Worm (Caenorhabditis elegans): ENCODE measurements around the gene ula-1.

Gene ula-1

ce11 chrIII:4900260-4900659, 19.9 kb downstream of the ula-1 start, which contains the start of gene tag-340 (continued):
- TF ChIP-seq lin-26 (GFP tag; IDR thresholded peaks at IDR 0.05) (no peak), lsl-1 (GFP tag; optimal IDR thresholded peaks at IDR 0.05) (peak; percentile 88), madf-6 (GFP tag; IDR thresholded peaks at IDR 0.05) (peak; percentile 85), F33H1.4 (GFP tag; IDR thresholded peaks at IDR 0.05) (peak; percentile 90)

- TF ChIP-seq attf-3 (GFP tag; conservative IDR thresholded peaks at IDR 0.05) (peak; percentile 76), fkh-3 (tag; optimal IDR thresholded peaks at IDR 0.05) (no peak), nfya-1 (tag; optimal IDR thresholded peaks at IDR 0.05; ENCODE audit: borderline replicate concordance, insufficient read depth) (no peak), F37B4.10 (GFP tag; IDR thresholded peaks at IDR 0.05) (peak; percentile 94), lsy-27 (tag; optimal IDR thresholded peaks at IDR 0.05; ENCODE audit: borderline replicate concordance, insufficient read depth) (no peak), dpl-1 (GFP tag; optimal IDR thresholded peaks at IDR 0.05) (peak; percentile 32), egrh-3 (GFP tag; IDR thresholded peaks at IDR 0.05) (peak; percentile 70), aptf-2 (GFP tag; conservative IDR thresholded peaks at IDR 0.05) (peak; percentile 73; the same call in 1 of the 2 replicates), nfya-2 (GFP tag; IDR thresholded peaks at IDR 0.05) (no peak), Y53G8AR.9 (GFP tag; conservative IDR thresholded peaks at IDR 0.05) (peak; percentile 96), lin-26 (GFP tag; IDR thresholded peaks at IDR 0.05) (peak; percentile 92), snpc-4 (GFP tag; optimal IDR thresholded peaks at IDR 0.05) (peak; percentile 69), snpc-4 (tag; optimal IDR thresholded peaks at IDR 0.05) (peak; percentile 77 to 91 (median 82)), lir-1 (GFP tag; conservative IDR thresholded peaks at IDR 0.05) (peak; percentile 96), Y79H2A.3 (GFP tag; conservative IDR thresholded peaks at IDR 0.05) (peak; percentile 76), Y53F4B.3 (GFP tag; IDR thresholded peaks at IDR 0.05) (no peak), K11D2.4 (GFP tag; IDR thresholded peaks at IDR 0.05) (peak; percentile 98), gei-17 (GFP tag; optimal IDR thresholded peaks at IDR 0.05) (peak; percentile 92), ztf-26 (tag; optimal IDR thresholded peaks at IDR 0.05) (peak; percentile 99), hlh-26 (GFP tag; conservative IDR thresholded peaks at IDR 0.05) (no peak), ceh-79 (tag; optimal IDR thresholded peaks at IDR 0.05) (peak; percentile 93), B0035.1 (tag; optimal IDR thresholded peaks at IDR 0.05) (peak; percentile 93), hmg-20 (GFP tag; IDR thresholded peaks at IDR 0.05) (peak; percentile 83; the same call in 1 of the 2 replicates), ztf-25 (GFP tag; IDR thresholded peaks at IDR 0.05) (0 out of 2 replicates have a peak, but pooled peaks have one; percentile 70), him-1 (tag; optimal IDR thresholded peaks at IDR 0.05) (no peak), attf-5 (GFP tag; optimal IDR thresholded peaks at IDR 0.05) (peak; percentile 99), egl-18 (GFP tag; IDR thresholded peaks at IDR 0.05) (peak; percentile 94), nfyb-1 (GFP tag; IDR thresholded peaks at IDR 0.05) (peak; percentile 99), ceh-100 (GFP tag; IDR thresholded peaks at IDR 0.05) (peak; percentile 90), K12H6.12 (tag; optimal IDR thresholded peaks at IDR 0.05) (peak; percentile 100), ztf-18 (tag; optimal IDR thresholded peaks at IDR 0.05) (peak; percentile 87), sdz-38 (tag; optimal IDR thresholded peaks at IDR 0.05) (no peak), ZK185.1 (tag; optimal IDR thresholded peaks at IDR 0.05; ENCODE audit: poor library complexity, severe bottlenecking) (peak; percentile 96), ceh-40 (GFP tag; IDR thresholded peaks at IDR 0.05) (no peak), T07F8.4 (tag; optimal IDR thresholded peaks at IDR 0.05) (peak; percentile 38), nhr-80 (tag; optimal IDR thresholded peaks at IDR 0.05) (peak; percentile 99), ets-4 (GFP tag; optimal IDR thresholded peaks at IDR 0.05) (peak; percentile 99), unc-62 (GFP tag; optimal IDR thresholded peaks at IDR 0.05) (peak; percentile 77), hmg-1.2 (GFP tag; IDR thresholded peaks at IDR 0.05) (peak; percentile 95), xnd-1 (tag; optimal IDR thresholded peaks at IDR 0.05) (no peak), F49E8.2 (tag; optimal IDR thresholded peaks at IDR 0.05; ENCODE audit: insufficient read depth) (peak; percentile 6), let-526 (GFP tag; IDR thresholded peaks at IDR 0.05) (peak; percentile 99), madf-6 (GFP tag; IDR thresholded peaks at IDR 0.05) (peak; percentile 78), die-1 (tag; optimal IDR thresholded peaks at IDR 0.05) (peak; percentile 91), hlh-12 (tag; optimal IDR thresholded peaks at IDR 0.05) (no peak)
Measured at ce11 chrIII:4899728-4900127, 20.4 kb downstream of the ula-1 start.

Measured in whole organism, young adult.